Fruit fly (Drosophila melanogaster): ENCODE measurements around the gene CG32591.

DNA sequence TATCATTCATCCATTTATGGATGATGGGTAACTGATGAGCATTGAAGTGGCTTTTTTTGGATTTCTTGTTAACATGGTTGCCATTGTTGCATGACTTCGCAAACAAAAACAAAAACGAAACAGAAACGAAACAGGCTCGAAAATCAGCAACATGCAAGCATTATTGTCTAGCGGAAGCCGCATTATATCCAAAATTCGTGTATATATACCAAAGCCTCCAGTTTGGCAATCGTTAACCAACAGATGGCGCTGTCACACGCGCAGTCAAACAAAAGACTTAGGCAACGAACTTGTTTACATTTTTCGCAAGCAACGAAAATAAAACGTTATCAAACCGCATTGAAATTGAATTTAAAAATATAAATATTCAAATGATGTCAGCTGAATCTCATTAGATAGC, 49.8 kb downstream of the CG32591 start:
- TF ChIP-seq gl (tag; optimal IDR thresholded peaks at IDR 0.05) = no peak
- TF ChIP-seq CG10348 (GFP tag; IDR thresholded peaks at IDR 0.05) = no peak
- no peak for TF ChIP-seq D1 (tag; optimal IDR thresholded peaks at IDR 0.05)
